Worm (Caenorhabditis elegans): ENCODE measurements around the gene T22F3.7.
A peak's percentile ranks its signal among the peaks of the same experiment; 100 is the strongest.

T22F3.7 gene

ce11 chrV:3581643-3582042 is 18.8 kb downstream of the T22F3.7 start (continued):
- no peak for TF ChIP-seq fkh-8 (tag; optimal IDR thresholded peaks at IDR 0.05)

- no peak for TF ChIP-seq lsy-2 (tag; optimal IDR thresholded peaks at IDR 0.05)
- no peak for TF ChIP-seq nhr-20 (tag; optimal IDR thresholded peaks at IDR 0.05)
- peak; percentile 6 for TF ChIP-seq nhr-71 (tag; optimal IDR thresholded peaks at IDR 0.05)
- no peak for TF ChIP-seq efl-1 (optimal IDR thresholded peaks at IDR 0.05)
- TF ChIP-seq efl-1 (GFP tag; optimal IDR thresholded peaks at IDR 0.05 in 1 of 2): no peak
- TF ChIP-seq mdl-1 (tag; optimal IDR thresholded peaks at IDR 0.05): peak in 1 of 2 experiments; percentile 9
Observed at ce11 chrV:3581034-3581433, 19.4 kb downstream of the T22F3.7 start.

- TF ChIP-seq efl-1 (optimal IDR thresholded peaks at IDR 0.05): no peak
- peak in 1 of 2 experiments; percentile 27 for TF ChIP-seq efl-1 (GFP tag; optimal IDR thresholded peaks at IDR 0.05 in 1 of 2)
- TF ChIP-seq elt-2 (tag; optimal IDR thresholded peaks at IDR 0.05): peak; percentile 52
- TF ChIP-seq blmp-1 (tag; optimal IDR thresholded peaks at IDR 0.05): peak; percentile 52
- TF ChIP-seq elt-3 (tag; optimal IDR thresholded peaks at IDR 0.05): peak in 2 of 6 experiments; percentile 8 to 39
- TF ChIP-seq ztf-11 (tag; optimal IDR thresholded peaks at IDR 0.05): no peak
- TF ChIP-seq aly-2 (tag; optimal IDR thresholded peaks at IDR 0.05): no peak
- no peak for TF ChIP-seq nhr-12 (tag; optimal IDR thresholded peaks at IDR 0.05)
- no peak for TF ChIP-seq unc-98 (GFP tag; IDR thresholded peaks at IDR 0.05)
- TF ChIP-seq snu-23 (GFP tag; optimal IDR thresholded peaks at IDR 0.05): no peak
Observed at ce11 chrV:3580385-3580784, 20.1 kb downstream of the T22F3.7 start.

DNA sequence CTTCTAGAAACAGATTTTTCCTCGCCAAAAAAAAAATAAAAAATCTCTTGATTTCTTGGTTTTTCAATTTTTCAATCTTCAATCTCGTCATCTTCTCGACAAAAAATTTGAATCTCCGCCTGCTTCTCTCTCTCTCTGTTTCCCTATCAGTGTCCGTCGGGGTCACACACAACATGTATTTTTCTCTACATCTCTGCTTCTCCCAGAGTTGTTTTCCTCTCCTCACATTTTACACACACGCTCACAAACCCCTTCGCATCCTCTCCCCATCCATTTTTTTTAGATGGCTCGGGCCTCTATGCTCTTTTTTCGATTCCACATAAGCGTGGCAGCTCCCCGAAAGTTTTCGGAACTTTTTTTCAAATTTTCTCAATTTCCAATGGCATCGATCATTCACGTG is 20.7 kb downstream of the T22F3.7 start:
- no peak for TF ChIP-seq zag-1 (tag; optimal IDR thresholded peaks at IDR 0.05)
- TF ChIP-seq unc-98 (GFP tag; IDR thresholded peaks at IDR 0.05): no peak
- peak; percentile 73 for TF ChIP-seq nhr-71 (tag; optimal IDR thresholded peaks at IDR 0.05)
- no peak for TF ChIP-seq nhr-237 (tag; optimal IDR thresholded peaks at IDR 0.05)
- peak; percentile 8 for TF ChIP-seq xbp-1 (tag; optimal IDR thresholded peaks at IDR 0.05)
- no peak for TF ChIP-seq dsc-1 (tag; optimal IDR thresholded peaks at IDR 0.05)
- no peak for TF ChIP-seq ceh-88 (GFP tag; IDR thresholded peaks at IDR 0.05)
- TF ChIP-seq grh-1 (GFP tag; IDR thresholded peaks at IDR 0.05): no peak
- no peak for TF ChIP-seq blmp-1 (tag; optimal IDR thresholded peaks at IDR 0.05)
- TF ChIP-seq snu-23 (GFP tag; optimal IDR thresholded peaks at IDR 0.05): peak; percentile 68
- no peak for TF ChIP-seq sox-4 (tag; optimal IDR thresholded peaks at IDR 0.05)
- TF ChIP-seq unc-62 (GFP tag; optimal IDR thresholded peaks at IDR 0.05): no peak
- peak; percentile 55 for TF ChIP-seq rnt-1 (tag; optimal IDR thresholded peaks at IDR 0.05)
- no peak for TF ChIP-seq efl-3 (GFP tag; optimal IDR thresholded peaks at IDR 0.05)
- no peak for TF ChIP-seq vab-15 (tag; optimal IDR thresholded peaks at IDR 0.05)
- TF ChIP-seq unc-130 (tag; optimal IDR thresholded peaks at IDR 0.05): peak; percentile 16
- no peak for TF ChIP-seq unc-86 (tag; optimal IDR thresholded peaks at IDR 0.05)
- peak; percentile 15 for TF ChIP-seq fkh-8 (tag; optimal IDR thresholded peaks at IDR 0.05)
- TF ChIP-seq fkh-10 (GFP tag; optimal IDR thresholded peaks at IDR 0.05): peak; percentile 12
- no peak for TF ChIP-seq mdl-1 (tag; optimal IDR thresholded peaks at IDR 0.05)
- no peak for TF ChIP-seq nhr-11 (tag; optimal IDR thresholded peaks at IDR 0.05)
- TF ChIP-seq unc-30 (tag; optimal IDR thresholded peaks at IDR 0.05): no peak
- no peak for TF ChIP-seq irx-1 (tag; optimal IDR thresholded peaks at IDR 0.05)
- no peak for TF ChIP-seq pqm-1 (tag; optimal IDR thresholded peaks at IDR 0.05)
- TF ChIP-seq nhr-28 (tag; optimal IDR thresholded peaks at IDR 0.05): no peak
- no peak for TF ChIP-seq ztf-11 (tag; optimal IDR thresholded peaks at IDR 0.05)
- TF ChIP-seq lin-35 (GFP tag; optimal IDR thresholded peaks at IDR 0.05): peak; percentile 73 to 86
- no peak for TF ChIP-seq ztf-4 (tag; optimal IDR thresholded peaks at IDR 0.05)
- peak in 2 of 6 experiments; percentile 1 to 14 for TF ChIP-seq elt-3 (tag; optimal IDR thresholded peaks at IDR 0.05)
- no peak for TF ChIP-seq aly-2 (tag; optimal IDR thresholded peaks at IDR 0.05)
- peak; percentile 42 to 64 for TF ChIP-seq lsy-2 (tag; optimal IDR thresholded peaks at IDR 0.05)
- no peak for TF ChIP-seq hpl-2 (GFP tag; optimal IDR thresholded peaks at IDR 0.05)
- peak; percentile 85 for TF ChIP-seq lin-14 (GFP tag; optimal IDR thresholded peaks at IDR 0.05)
- TF ChIP-seq elt-2 (tag; optimal IDR thresholded peaks at IDR 0.05): no peak
- peak; percentile 32 for TF ChIP-seq swsn-7 (tag; optimal IDR thresholded peaks at IDR 0.05)
- no peak for TF ChIP-seq ets-5 (GFP tag; IDR thresholded peaks at IDR 0.05)
- peak; percentile 23 for TF ChIP-seq tbx-2 (tag; optimal IDR thresholded peaks at IDR 0.05)
- TF ChIP-seq nhr-47 (tag; optimal IDR thresholded peaks at IDR 0.05): peak; percentile 35
- no peak for TF ChIP-seq Y116A8C.19 (tag; optimal IDR thresholded peaks at IDR 0.05; ENCODE audit: borderline replicate concordance)
- no peak for TF ChIP-seq ces-1 (GFP tag; optimal IDR thresholded peaks at IDR 0.05)
- TF ChIP-seq egl-27 (tag; optimal IDR thresholded peaks at IDR 0.05): no peak
- no peak for TF ChIP-seq fkh-4 (tag; optimal IDR thresholded peaks at IDR 0.05; ENCODE audit: borderline replicate concordance)
- TF ChIP-seq nhr-12 (tag; optimal IDR thresholded peaks at IDR 0.05): no peak

Data from whole organism, L1 larva.